Worm (Caenorhabditis elegans) whole organism, late embryonic: ENCODE data around the gene R107.5.

Source experiments
- C08G9.2 ChIP-seq: sonication (generic microtip); optimal IDR thresholded peaks from 2 replicates; lab custom pipeline; 2016; ENCODE audit warnings: mild to moderate bottlenecking, missing genetic modification characterization, moderate library complexity, missing compliant biosample characterization
- Y22D7AL.16 ChIP-seq: sonication (generic microtip); optimal IDR thresholded peaks from 2 replicates; lab custom pipeline; 2016; ENCODE audit warnings: missing genetic modification characterization, missing compliant biosample characterization
- ceh-18 ChIP-seq: sonication (generic microtip); optimal IDR thresholded peaks from 2 replicates; lab custom pipeline; 2016; ENCODE audit warnings: missing genetic modification characterization, missing compliant biosample characterization
- che-1 ChIP-seq: sonication (generic microtip); optimal IDR thresholded peaks from 2 replicates; lab custom pipeline; 2016; ENCODE audit warnings: mild to moderate bottlenecking, missing genetic modification characterization, missing compliant biosample characterization
- gmeb-2 ChIP-seq: sonication (generic microtip); optimal IDR thresholded peaks from 2 replicates; lab custom pipeline; 2016; ENCODE audit warnings: missing genetic modification characterization, inconsistent platforms, missing compliant biosample characterization
- nfya-1 ChIP-seq: sonication (generic microtip); optimal IDR thresholded peaks from 2 replicates; lab custom pipeline; 2017; ENCODE audit warnings: missing genetic modification characterization, mild to moderate bottlenecking, missing compliant biosample characterization, antibody characterized with exemption, moderate library complexity
- odd-2 ChIP-seq: sonication (generic microtip); optimal IDR thresholded peaks from 2 replicates; lab custom pipeline; 2017; ENCODE audit warnings: antibody characterized with exemption, mild to moderate bottlenecking, missing genetic modification characterization, missing compliant biosample characterization
- pat-9 ChIP-seq: fragments of 200-800 bp; sonication (Bioruptor generic); optimal IDR thresholded peaks from 2 replicates; lab custom pipeline; 2018; ENCODE audit warnings: mild to moderate bottlenecking, missing genetic modification characterization, moderate library complexity, missing compliant biosample characterization
- pha-4 ChIP-seq: fragments of 150-350 bp; optimal IDR thresholded peaks from 2 replicates; lab custom pipeline; 2018; ENCODE audit warnings: missing biosample characterization, missing genetic modification reagents, missing genetic modification characterization
- pqm-1 ChIP-seq: sonication (generic microtip); optimal IDR thresholded peaks from 2 replicates; lab custom pipeline; 2016; ENCODE audit warnings: missing genetic modification characterization, missing compliant biosample characterization
- sox-4 ChIP-seq: sonication (generic microtip); optimal IDR thresholded peaks from 2 replicates; lab custom pipeline; 2017; ENCODE audit warnings: mild to moderate bottlenecking, missing genetic modification characterization, inconsistent platforms, missing compliant biosample characterization
- tbx-7 ChIP-seq: sonication (generic microtip); optimal IDR thresholded peaks from 2 replicates; lab custom pipeline; 2016; ENCODE audit warnings: missing genotype, missing genetic modification characterization, missing compliant biosample characterization

DNA sequence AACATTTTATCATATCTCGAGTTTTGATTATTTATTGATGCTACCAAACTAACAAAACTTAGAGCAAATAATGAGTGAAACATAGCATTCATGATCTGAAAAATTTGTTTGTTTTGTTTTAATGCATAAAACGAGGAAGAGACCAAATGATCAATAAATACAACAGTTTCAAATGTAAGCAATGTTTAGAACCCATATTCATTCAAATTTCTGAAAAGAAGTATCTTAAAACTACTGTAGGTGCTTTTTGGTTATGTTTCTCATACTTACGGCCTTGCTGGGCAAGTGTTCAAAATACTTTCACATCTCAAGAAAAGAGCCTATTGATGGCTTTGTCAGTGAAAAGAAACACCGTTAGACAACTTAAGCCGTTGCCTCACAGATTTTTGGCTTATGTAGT lies 24.1 kb upstream of the R107.5 start, which contains the start of gene F02A9.1:
- no peak for TF ChIP-seq nfya-1 (tag; lab: Kevin White, UChicago)
- no peak for TF ChIP-seq pat-9
- no peak for TF ChIP-seq ceh-18 (tag; lab: Kevin White, UChicago)
- no peak for TF ChIP-seq sox-4 (tag; lab: Kevin White, UChicago)
- TF ChIP-seq pha-4 (tag; lab: Kevin White, UChicago): no peak
- no peak for TF ChIP-seq pqm-1
- no peak for TF ChIP-seq gmeb-2 (tag; lab: Kevin White, UChicago)
- TF ChIP-seq tbx-7 (tag; lab: Kevin White, UChicago): no peak
- no peak for TF ChIP-seq Y22D7AL.16 (tag; lab: Kevin White, UChicago)
- no peak for TF ChIP-seq C08G9.2 (tag; lab: Kevin White, UChicago)
- no peak for TF ChIP-seq odd-2
- TF ChIP-seq che-1 (tag; lab: Kevin White, UChicago): no peak
